Fruit fly (Drosophila melanogaster) whole organism, embryonic: ENCODE measurements around the gene HINT1.

Experiments
- Awh ChIP-seq: fragments of 200-800 bp; sonication (Bioruptor generic); IDR thresholded peaks from 2 replicates; pipeline ENCODE4, ENCODE4 v1.3.6; 2022; ENCODE audit warnings: missing biosample characterization, missing genetic modification characterization
- BEAF-32 ChIP-seq: fragments of 200-800 bp; sonication (Bioruptor generic); optimal IDR thresholded peaks from 3 replicates; lab custom pipeline; 2017; ENCODE audit warnings: missing biosample characterization, missing genetic modification characterization, mild to moderate bottlenecking, moderate library complexity, missing genetic modification reagents
- CG12299 ChIP-seq: fragments of 200-800 bp; sonication (Bioruptor generic); optimal IDR thresholded peaks from 2 replicates; lab custom pipeline; 2018; ENCODE audit warnings: missing biosample characterization, mild to moderate bottlenecking, missing genetic modification characterization
- CG1233 ChIP-seq: fragments of 200-800 bp; sonication (Bioruptor generic); optimal IDR thresholded peaks from 4 replicates; lab custom pipeline; 2018; ENCODE audit warnings: missing biosample characterization, mild to moderate bottlenecking, missing genetic modification characterization
- CG13123 ChIP-seq: fragments of 200-800 bp; sonication (Bioruptor generic); optimal IDR thresholded peaks from 2 replicates; lab custom pipeline; 2016; ENCODE audit warnings: missing biosample characterization, missing genetic modification characterization
- CG13287 ChIP-seq: fragments of 200-800 bp; sonication (Bioruptor generic); IDR thresholded peaks from 2 replicates; pipeline ENCODE4 v1.3.6; 2022; ENCODE audit warnings: missing biosample characterization, missing genetic modification characterization; ENCODE audit not compliant: partially characterized antibody
- CG13894 ChIP-seq: fragments of 200-800 bp; sonication (Bioruptor generic); optimal IDR thresholded peaks from 3 replicates; lab custom pipeline; 2018; ENCODE audit warnings: missing biosample characterization, mild to moderate bottlenecking, missing genetic modification characterization, moderate library complexity
- CG1603 ChIP-seq: fragments of 200-800 bp; sonication (Bioruptor generic); optimal IDR thresholded peaks from 2 replicates; lab custom pipeline; 2019; ENCODE audit warnings: missing biosample characterization, mild to moderate bottlenecking, missing genetic modification characterization, moderate library complexity
- CG16815 ChIP-seq: fragments of 200-800 bp; sonication (Bioruptor generic); optimal IDR thresholded peaks from 3 replicates; lab custom pipeline; 2017; ENCODE audit warnings: missing biosample characterization, mild to moderate bottlenecking, missing genetic modification characterization
- CG18619 ChIP-seq: fragments of 200-800 bp; sonication (Bioruptor generic); optimal IDR thresholded peaks from 3 replicates; lab custom pipeline; 2017; ENCODE audit warnings: missing biosample characterization, mild to moderate bottlenecking, missing genetic modification characterization
- CG2199 ChIP-seq: fragments of 200-800 bp; sonication (Bioruptor generic); IDR thresholded peaks from 3 replicates; pipeline ENCODE4 v1.3.6; 2022; ENCODE audit warnings: missing biosample characterization, missing genetic modification characterization
- CG3065 ChIP-seq: fragments of 200-800 bp; sonication (Bioruptor generic); optimal IDR thresholded peaks from 2 replicates; lab custom pipeline; 2016; ENCODE audit warnings: missing biosample characterization, missing genetic modification characterization
- CG33557 ChIP-seq: fragments of 200-800 bp; sonication (Bioruptor generic); optimal IDR thresholded peaks from 2 replicates; lab custom pipeline; 2019; ENCODE audit warnings: missing biosample characterization, mild to moderate bottlenecking, missing genetic modification characterization, moderate library complexity
- CG3726 ChIP-seq: fragments of 200-800 bp; sonication (Bioruptor generic); IDR thresholded peaks from 3 replicates; pipeline ENCODE4, ENCODE4 v1.3.6; 2022; ENCODE audit warnings: missing biosample characterization, missing genetic modification characterization
- CG5953 ChIP-seq: fragments of 200-800 bp; sonication (Bioruptor generic); IDR thresholded peaks from 2 replicates; pipeline ENCODE4 v1.3.6; 2022; ENCODE audit warnings: missing biosample characterization, missing genetic modification characterization
- CG6272 ChIP-seq: fragments of 200-800 bp; sonication (Bioruptor generic); IDR thresholded peaks from 2 replicates; pipeline ENCODE4 v1.3.6; 2022; ENCODE audit warnings: missing biosample characterization, missing genetic modification characterization
- CG6654 ChIP-seq: fragments of 200-800 bp; sonication (Bioruptor generic); optimal IDR thresholded peaks from 2 replicates; lab custom pipeline; 2017; ENCODE audit warnings: missing biosample characterization, mild to moderate bottlenecking, missing genetic modification characterization
- CG7271 ChIP-seq: fragments of 200-800 bp; sonication (Bioruptor generic); optimal IDR thresholded peaks from 2 replicates; lab custom pipeline; 2018; ENCODE audit warnings: missing biosample characterization, mild to moderate bottlenecking, missing genetic modification characterization, moderate library complexity
- CG7745 ChIP-seq: fragments of 200-800 bp; sonication (Bioruptor generic); optimal IDR thresholded peaks from 2 replicates; lab custom pipeline; 2018; ENCODE audit warnings: missing biosample characterization, mild to moderate bottlenecking, missing genetic modification characterization, moderate library complexity
- Camta ChIP-seq: fragments of 200-800 bp; sonication (Bioruptor generic); optimal IDR thresholded peaks from 2 replicates; lab custom pipeline; 2016; ENCODE audit warnings: missing biosample characterization, missing genetic modification characterization
- Chrac-16 ChIP-seq: fragments of 200-800 bp; sonication (Bioruptor generic); optimal IDR thresholded peaks from 3 replicates; lab custom pipeline; 2016; ENCODE audit warnings: missing biosample characterization, missing genetic modification characterization
- Drgx ChIP-seq: fragments of 200-800 bp; sonication (Bioruptor generic); IDR thresholded peaks from 2 replicates; pipeline ENCODE4 v1.3.6; 2022; ENCODE audit warnings: missing biosample characterization, missing genetic modification characterization
- ERR ChIP-seq: fragments of 200-800 bp; sonication (Bioruptor generic); optimal IDR thresholded peaks from 2 replicates; lab custom pipeline; 2016; ENCODE audit warnings: missing biosample characterization, missing genetic modification characterization
- Fer2 ChIP-seq: fragments of 200-800 bp; sonication (Bioruptor generic); optimal IDR thresholded peaks from 2 replicates; lab custom pipeline; 2018; ENCODE audit warnings: missing biosample characterization, mild to moderate bottlenecking, missing genetic modification characterization, moderate library complexity
- Hand ChIP-seq: fragments of 200-800 bp; sonication (Bioruptor generic); optimal IDR thresholded peaks from 2 replicates; lab custom pipeline; 2017; ENCODE audit warnings: mild to moderate bottlenecking, missing biosample characterization, missing genetic modification reagents, missing genetic modification characterization
- Hmx ChIP-seq: fragments of 200-800 bp; sonication (Bioruptor generic); optimal IDR thresholded peaks from 2 replicates; lab custom pipeline; 2016; ENCODE audit warnings: missing biosample characterization, missing genetic modification characterization
- MTF-1 ChIP-seq: fragments of 200-800 bp; sonication (Bioruptor generic); optimal IDR thresholded peaks from 2 replicates; lab custom pipeline; 2018; ENCODE audit warnings: missing biosample characterization, mild to moderate bottlenecking, missing genetic modification characterization, borderline replicate concordance
- Max ChIP-seq: fragments of 200-800 bp; sonication (Bioruptor generic); optimal IDR thresholded peaks from 2 replicates; lab custom pipeline; 2016; ENCODE audit warnings: missing biosample characterization, mild to moderate bottlenecking, missing genetic modification characterization
- Mes4 ChIP-seq: fragments of 200-800 bp; sonication (Bioruptor generic); optimal IDR thresholded peaks from 2 replicates; lab custom pipeline; 2016; ENCODE audit warnings: missing biosample characterization, missing genetic modification characterization
- Scr ChIP-seq: fragments of 200-800 bp; sonication (Bioruptor generic); IDR thresholded peaks from 2 replicates; pipeline ENCODE4 v1.3.6; 2022; ENCODE audit warnings: missing biosample characterization, missing genetic modification characterization; ENCODE audit not compliant: partially characterized antibody
- chn ChIP-seq: fragments of 200-800 bp; sonication (Bioruptor generic); optimal IDR thresholded peaks from 2 replicates; lab custom pipeline; 2016; ENCODE audit warnings: missing biosample characterization, missing genetic modification characterization
- en ChIP-seq: fragments of 200-800 bp; sonication (Bioruptor generic); optimal IDR thresholded peaks from 2 replicates; lab custom pipeline; 2016; ENCODE audit warnings: missing biosample characterization, missing genetic modification characterization
- fu2 ChIP-seq: fragments of 200-800 bp; sonication (Bioruptor generic); optimal IDR thresholded peaks from 2 replicates; lab custom pipeline; 2016; ENCODE audit warnings: missing biosample characterization, missing genetic modification characterization
- grn ChIP-seq: fragments of 200-800 bp; sonication (Bioruptor generic); optimal IDR thresholded peaks from 3 replicates; lab custom pipeline; 2017; ENCODE audit warnings: missing biosample characterization, missing genetic modification characterization
- gsb-n ChIP-seq: fragments of 200-800 bp; sonication (Bioruptor generic); optimal IDR thresholded peaks from 3 replicates; lab custom pipeline; 2018; ENCODE audit warnings: missing biosample characterization, mild to moderate bottlenecking, missing genetic modification characterization
- knrl ChIP-seq: fragments of 200-800 bp; sonication (Bioruptor generic); IDR thresholded peaks from 3 replicates; pipeline ENCODE4 v1.3.6; 2022; ENCODE audit warnings: missing biosample characterization, missing genetic modification characterization; ENCODE audit not compliant: partially characterized antibody
- lab ChIP-seq: fragments of 200-800 bp; sonication (Bioruptor generic); optimal IDR thresholded peaks from 3 replicates; lab custom pipeline; 2017; ENCODE audit warnings: missing biosample characterization, missing genetic modification characterization, mild to moderate bottlenecking, moderate library complexity, missing genetic modification reagents
- lov ChIP-seq, 2 experiments: fragments of 200-800 bp in 1 of 2; fragments of >200 bp in 1 of 2; sonication (Bioruptor generic) in 1 of 2; IDR thresholded peaks in 1 of 2; optimal IDR thresholded peaks in 1 of 2; 2 replicates in 1 of 2; 3 replicates in 1 of 2; pipeline versions ENCODE4 v1.3.6 to Lab custom; 2017 to 2022; ENCODE audit warnings: missing biosample characterization in 1 of 2, missing genetic modification characterization in 1 of 2
- luna ChIP-seq: fragments of 200-800 bp; sonication (Bioruptor generic); optimal IDR thresholded peaks from 2 replicates; lab custom pipeline; 2016; ENCODE audit warnings: missing biosample characterization, missing genetic modification characterization
- nerfin-1 ChIP-seq: fragments of 200-800 bp; sonication (Bioruptor generic); optimal IDR thresholded peaks from 3 replicates; lab custom pipeline; 2019; ENCODE audit warnings: missing biosample characterization, mild to moderate bottlenecking, missing genetic modification characterization, moderate library complexity
- onecut ChIP-seq: fragments of 200-800 bp; sonication (Bioruptor generic); IDR thresholded peaks from 2 replicates; pipeline ENCODE4 v1.3.6; 2022; ENCODE audit warnings: missing biosample characterization, missing genetic modification characterization
- pan ChIP-seq, 4 experiments: fragments of >200 bp in 3 of 4; fragments of 200-800 bp in 1 of 4; sonication (Bioruptor generic) in 1 of 4; optimal IDR thresholded peaks in 3 of 4; IDR thresholded peaks in 1 of 4; 2 replicates each; pipeline versions ENCODE4 v1.3.6 to Lab custom; 2017 to 2022; ENCODE audit warnings: missing biosample characterization in 2 of 4, missing genetic modification characterization in 2 of 4, mixed read lengths in 1 of 4
- salm ChIP-seq: fragments of 200-800 bp; sonication (Bioruptor generic); optimal IDR thresholded peaks from 2 replicates; lab custom pipeline; 2018; ENCODE audit warnings: missing biosample characterization, mild to moderate bottlenecking, missing genetic modification characterization
- sens ChIP-seq: fragments of 200-800 bp; sonication (Bioruptor generic); peaks from one replicate; lab custom pipeline; 2016; ENCODE audit warnings: missing biosample characterization, missing genetic modification characterization
- slou ChIP-seq: fragments of 200-800 bp; sonication (Bioruptor generic); optimal IDR thresholded peaks from 3 replicates; lab custom pipeline; 2016; ENCODE audit warnings: missing biosample characterization, missing genetic modification characterization
- sug ChIP-seq: fragments of 200-800 bp; optimal IDR thresholded peaks from 2 replicates; lab custom pipeline; 2019; ENCODE audit warnings: missing biosample characterization, mild to moderate bottlenecking, missing genetic modification characterization, moderate library complexity
- tap ChIP-seq: fragments of 200-800 bp; optimal IDR thresholded peaks from 3 replicates; lab custom pipeline; 2019; ENCODE audit warnings: missing biosample characterization, mild to moderate bottlenecking, missing genetic modification characterization, moderate library complexity

Gene HINT1

DNA sequence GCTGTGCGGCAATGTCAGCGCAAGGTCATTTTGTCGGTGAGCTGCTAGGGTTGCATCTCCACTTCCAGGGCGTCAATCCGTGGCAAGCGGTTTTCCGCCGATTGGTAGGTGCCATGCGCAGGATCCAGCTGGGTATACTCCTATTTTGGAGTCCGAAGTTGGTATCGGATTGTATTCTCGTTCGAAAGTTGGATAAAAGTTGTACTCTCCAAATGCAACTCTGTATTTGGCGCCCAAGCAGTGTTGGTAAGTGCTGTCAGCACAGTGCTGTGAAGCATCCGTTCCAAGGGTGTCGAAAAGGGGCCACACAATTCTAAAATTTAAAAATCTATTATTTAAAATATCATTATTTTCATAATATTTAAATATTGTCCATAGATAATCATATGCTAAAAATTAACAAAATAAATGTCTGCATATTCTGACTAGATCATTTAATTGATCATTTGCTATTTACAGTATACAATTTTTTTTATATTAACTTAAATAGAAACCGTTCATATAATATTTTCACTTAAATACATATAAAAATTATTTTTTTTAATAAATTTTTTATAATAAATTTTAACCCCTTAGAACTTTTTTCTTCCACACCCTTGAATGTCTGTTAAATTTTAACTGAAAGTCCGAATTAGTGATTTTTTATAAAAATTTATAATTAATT is 21.3 kb upstream of the HINT1 start (continued):
- peak; percentile 81 for TF ChIP-seq Max
- peak; percentile 67 for TF ChIP-seq Hand
- TF ChIP-seq CG1233: peak; percentile 89
- TF ChIP-seq fu2 (GFP tag; lab: Kevin White, UChicago): peak; percentile 77
- TF ChIP-seq BEAF-32: peak; percentile 53
- peak; percentile 64 for TF ChIP-seq MTF-1
- TF ChIP-seq Mes4 (GFP tag; lab: Kevin White, UChicago): peak; percentile 66
- TF ChIP-seq chn (GFP tag; lab: Kevin White, UChicago): peak; percentile 86
- TF ChIP-seq salm: peak; percentile 1
- TF ChIP-seq Scr (GFP tag; lab: Robert Waterston, UW): peak; percentile 56; the same call in 1 of the 2 replicates
- peak; percentile 91 for TF ChIP-seq sens
- peak; percentile 90 for TF ChIP-seq slou (GFP tag; lab: Kevin White, UChicago)
- TF ChIP-seq Hmx (GFP tag; lab: Kevin White, UChicago): no peak
- peak; percentile 73 for TF ChIP-seq CG13287
- peak; percentile 94 for TF ChIP-seq CG13894 (tag; lab: Kevin White, UChicago)
- peak; percentile 67 for TF ChIP-seq CG33557 (GFP tag; lab: Kevin White, UChicago)
- peak; percentile 49 for TF ChIP-seq CG12299 (tag; lab: Kevin White, UChicago)
- peak; percentile 87 for TF ChIP-seq CG18619 (GFP tag; lab: Kevin White, UChicago)
- peak; percentile 89 for TF ChIP-seq sug (tag; lab: Kevin White, UChicago)
- peak; percentile 39 for TF ChIP-seq luna (GFP tag; lab: Kevin White, UChicago)
- peak; percentile 91 for TF ChIP-seq gsb-n (tag; lab: Kevin White, UChicago)
- TF ChIP-seq Chrac-16 (GFP tag; lab: Kevin White, UChicago): peak; percentile 90
- peak; percentile 76 for TF ChIP-seq CG16815 (GFP tag; lab: Kevin White, UChicago)
- TF ChIP-seq CG3726 (GFP tag; lab: Robert Waterston, UW): peak; percentile 68; the same call in 2 of the 3 replicates
- no peak for TF ChIP-seq CG7271
- TF ChIP-seq CG6654: peak; percentile 56
- peak; percentile 67 for TF ChIP-seq CG3065 (GFP tag; lab: Kevin White, UChicago)
- peak; percentile 51 for TF ChIP-seq en (GFP tag; lab: Kevin White, UChicago)
- TF ChIP-seq CG2199 (GFP tag; lab: Robert Waterston, UW): no peak; the same call in 2 of the 3 replicates
- peak; percentile 100 for TF ChIP-seq ERR (GFP tag; lab: Kevin White, UChicago)
- TF ChIP-seq grn: no peak
- peak; percentile 74 for TF ChIP-seq tap (tag; lab: Kevin White, UChicago)
- TF ChIP-seq knrl (GFP tag; lab: Robert Waterston, UW): peak; percentile 39; the same call in 2 of the 3 replicates
- TF ChIP-seq CG1603 (tag; lab: Kevin White, UChicago): peak; percentile 85
- no peak for TF ChIP-seq pan (optimal IDR thresholded peaks at IDR 0.05; lab: Kevin White, UChicago)
- peak in 1 of 2 experiments; percentile 88 for TF ChIP-seq pan (GFP tag; optimal IDR thresholded peaks at IDR 0.05 in 1 of 2, IDR thresholded peaks at IDR 0.05 in 1 of 2)
- TF ChIP-seq Fer2 (tag; lab: Kevin White, UChicago): peak; percentile 82
- TF ChIP-seq CG13123: peak; percentile 72
- peak; percentile 94 for TF ChIP-seq lab (GFP tag; lab: Kevin White, UChicago)
- TF ChIP-seq lov (optimal IDR thresholded peaks at IDR 0.05; lab: Kevin White, UChicago): no peak
- TF ChIP-seq lov (GFP tag; IDR thresholded peaks at IDR 0.05; lab: Robert Waterston, UW): peak; percentile 69; the same call in 1 of the 3 replicates
- TF ChIP-seq CG5953 (GFP tag; lab: Robert Waterston, UW): peak; percentile 63; the same call in 1 of the 2 replicates
- TF ChIP-seq Camta (GFP tag; lab: Kevin White, UChicago): peak; percentile 70
- TF ChIP-seq nerfin-1 (tag; lab: Kevin White, UChicago): peak; percentile 60
- TF ChIP-seq Awh (GFP tag; lab: Robert Waterston, UW): peak; percentile 80
- peak; percentile 76 for TF ChIP-seq onecut (GFP tag; lab: Robert Waterston, UW)
- TF ChIP-seq CG7745 (tag; lab: Kevin White, UChicago): no peak
- TF ChIP-seq CG6272: peak; percentile 88
- TF ChIP-seq Drgx (GFP tag; lab: Robert Waterston, UW): peak; percentile 81
